Worm (Caenorhabditis elegans) whole organism, L2 larva: ENCODE results near the gene Y17G9A.4.

Experiments
- C34F6.9 ChIP-seq: fragments of 150-350 bp; optimal IDR thresholded peaks from 2 replicates; lab custom pipeline; 2014; ENCODE audit warnings: missing biosample characterization, missing genetic modification characterization
- R02D3.7 ChIP-seq: fragments of 150-350 bp; optimal IDR thresholded peaks from 2 replicates; lab custom pipeline; 2014; ENCODE audit warnings: missing biosample characterization, missing genetic modification characterization
- ZK546.5 ChIP-seq: sonication (generic microtip); optimal IDR thresholded peaks from 2 replicates; lab custom pipeline; 2017; ENCODE audit warnings: missing biosample characterization, missing genetic modification characterization
- aly-2 ChIP-seq: fragments of 150-350 bp; optimal IDR thresholded peaks from 2 replicates; lab custom pipeline; 2014; ENCODE audit warnings: missing biosample characterization, missing genetic modification characterization
- blmp-1 ChIP-seq: sonication (generic microtip); optimal IDR thresholded peaks from 2 replicates; lab custom pipeline; 2017; ENCODE audit warnings: missing genetic modification characterization, mild to moderate bottlenecking, missing compliant biosample characterization, antibody characterized with exemption, moderate library complexity; ENCODE audit not compliant: insufficient read depth
- ceh-82 ChIP-seq: fragments of 150-350 bp; optimal IDR thresholded peaks from 2 replicates; lab custom pipeline; 2014; ENCODE audit warnings: missing biosample characterization, missing genetic modification characterization
- crh-2 ChIP-seq: sonication (generic microtip); optimal IDR thresholded peaks from 2 replicates; lab custom pipeline; 2017; ENCODE audit warnings: missing biosample characterization, missing genetic modification characterization
- dmd-4 ChIP-seq: sonication (generic microtip); optimal IDR thresholded peaks from 2 replicates; lab custom pipeline; 2017; ENCODE audit warnings: missing biosample characterization, missing genetic modification characterization
- elt-1 ChIP-seq: fragments of 150-350 bp; optimal IDR thresholded peaks from 2 replicates; lab custom pipeline; 2014; ENCODE audit warnings: missing biosample characterization, missing genetic modification characterization
- elt-3 ChIP-seq: sonication (generic microtip); optimal IDR thresholded peaks from 2 replicates; lab custom pipeline; 2017; ENCODE audit warnings: missing biosample characterization, missing genetic modification characterization
- fos-1 ChIP-seq: fragments of 150-350 bp; optimal IDR thresholded peaks from 2 replicates; lab custom pipeline; 2014; ENCODE audit warnings: missing biosample characterization, missing genetic modification characterization
- gmeb-1 ChIP-seq: fragments of 150-350 bp; optimal IDR thresholded peaks from 2 replicates; lab custom pipeline; 2014; ENCODE audit warnings: missing biosample characterization, missing genetic modification characterization
- lin-11 ChIP-seq: fragments of 150-350 bp; sonication (generic microtip); optimal IDR thresholded peaks from 2 replicates; lab custom pipeline; 2014; ENCODE audit warnings: missing biosample characterization, missing genetic modification characterization, inconsistent platforms, mixed read lengths
- lin-13 ChIP-seq: fragments of 150-350 bp; optimal IDR thresholded peaks from 2 replicates; lab custom pipeline; 2014; ENCODE audit warnings: missing biosample characterization, missing genetic modification reagents, missing genetic modification characterization
- lin-39 ChIP-seq: fragments of 150-350 bp; optimal IDR thresholded peaks from 2 replicates; lab custom pipeline; 2014; ENCODE audit warnings: missing biosample characterization, missing genetic modification reagents, missing genetic modification characterization
- lsy-2 ChIP-seq, 2 experiments: fragments of 150-350 bp in 1 of 2; sonication (generic microtip) in 1 of 2; optimal IDR thresholded peaks; 2 replicates each; lab custom pipeline; 2014 to 2017; ENCODE audit warnings: missing biosample characterization in 2 of 2, missing genetic modification characterization in 2 of 2
- mbf-1 ChIP-seq: sonication (generic microtip); optimal IDR thresholded peaks from 2 replicates; lab custom pipeline; 2017; ENCODE audit warnings: missing biosample characterization, missing genetic modification characterization
- mdl-1 ChIP-seq, 2 experiments: fragments of 150-350 bp in 1 of 2; sonication (generic microtip) in 1 of 2; optimal IDR thresholded peaks; 2 replicates each; lab custom pipeline; 2017; ENCODE audit warnings: missing biosample characterization in 2 of 2, missing genetic modification characterization in 2 of 2
- nhr-10 ChIP-seq: sonication (generic microtip); optimal IDR thresholded peaks from 2 replicates; lab custom pipeline; 2017; ENCODE audit warnings: missing biosample characterization, missing genetic modification characterization
- nhr-11 ChIP-seq: fragments of 150-350 bp; optimal IDR thresholded peaks from 2 replicates; lab custom pipeline; 2014; ENCODE audit warnings: missing biosample characterization, missing genetic modification characterization
- nhr-12 ChIP-seq: fragments of 150-350 bp; optimal IDR thresholded peaks from 2 replicates; lab custom pipeline; 2014; ENCODE audit warnings: missing biosample characterization, missing genetic modification characterization
- nhr-237 ChIP-seq: fragments of 150-350 bp; optimal IDR thresholded peaks from 2 replicates; lab custom pipeline; 2014; ENCODE audit warnings: missing biosample characterization, missing genetic modification characterization
- nhr-25 ChIP-seq: fragments of 150-350 bp; sonication (generic microtip); optimal IDR thresholded peaks from 3 replicates; lab custom pipeline; 2014; ENCODE audit warnings: missing biosample characterization, missing genetic modification characterization
- nhr-6 ChIP-seq: fragments of 150-350 bp; optimal IDR thresholded peaks from 2 replicates; lab custom pipeline; 2014; ENCODE audit warnings: missing biosample characterization, missing genetic modification characterization
- nhr-77 ChIP-seq: fragments of 150-350 bp; optimal IDR thresholded peaks from 2 replicates; lab custom pipeline; 2014; ENCODE audit warnings: missing biosample characterization, missing genetic modification characterization
- sem-4 ChIP-seq: fragments of 150-350 bp; optimal IDR thresholded peaks from 2 replicates; lab custom pipeline; 2014; ENCODE audit warnings: missing biosample characterization, missing genetic modification reagents, missing genetic modification characterization
- sma-3 ChIP-seq: sonication (generic microtip); optimal IDR thresholded peaks from 2 replicates; lab custom pipeline; 2016; ENCODE audit warnings: missing genetic modification reagents, missing genetic modification characterization, missing compliant biosample characterization
- sma-9 ChIP-seq, 2 experiments: fragments of 150-350 bp in 1 of 2; sonication (generic microtip) in 1 of 2; optimal IDR thresholded peaks; 2 replicates each; lab custom pipeline; 2014 to 2016; ENCODE audit warnings: missing genetic modification characterization in 2 of 2, mild to moderate bottlenecking in 1 of 2, missing biosample characterization in 1 of 2, missing compliant biosample characterization in 1 of 2, missing genetic modification reagents in 1 of 2, moderate library complexity in 1 of 2
- snpc-4 ChIP-seq: fragments of 150-350 bp; optimal IDR thresholded peaks from 2 replicates; lab custom pipeline; 2014; ENCODE audit warnings: missing biosample characterization, missing genetic modification characterization
- unc-55 ChIP-seq: fragments of 150-350 bp; sonication (generic microtip); optimal IDR thresholded peaks from 3 replicates; lab custom pipeline; 2014; ENCODE audit warnings: missing biosample characterization, missing genetic modification reagents, missing genetic modification characterization
- unc-62 ChIP-seq: fragments of 150-350 bp; optimal IDR thresholded peaks from 2 replicates; lab custom pipeline; 2014; ENCODE audit warnings: missing biosample characterization, missing genetic modification reagents, missing genetic modification characterization
- zag-1 ChIP-seq: fragments of 150-350 bp; optimal IDR thresholded peaks from 2 replicates; lab custom pipeline; 2014; ENCODE audit warnings: missing biosample characterization, missing genetic modification characterization
- ztf-1 ChIP-seq: fragments of 200-800 bp; sonication (Bioruptor generic); conservative IDR thresholded peaks from 2 replicates; pipeline ENCODE4 v1.3.6; 2022; ENCODE audit warnings: missing genetic modification characterization, missing compliant biosample characterization
- ztf-11 ChIP-seq: sonication (generic microtip); optimal IDR thresholded peaks from 2 replicates; lab custom pipeline; 2017; ENCODE audit warnings: missing biosample characterization, missing genetic modification characterization
- ztf-4 ChIP-seq: fragments of 150-350 bp; optimal IDR thresholded peaks from 2 replicates; lab custom pipeline; 2014; ENCODE audit warnings: missing biosample characterization, missing genetic modification characterization

Gene Y17G9A.4

DNA sequence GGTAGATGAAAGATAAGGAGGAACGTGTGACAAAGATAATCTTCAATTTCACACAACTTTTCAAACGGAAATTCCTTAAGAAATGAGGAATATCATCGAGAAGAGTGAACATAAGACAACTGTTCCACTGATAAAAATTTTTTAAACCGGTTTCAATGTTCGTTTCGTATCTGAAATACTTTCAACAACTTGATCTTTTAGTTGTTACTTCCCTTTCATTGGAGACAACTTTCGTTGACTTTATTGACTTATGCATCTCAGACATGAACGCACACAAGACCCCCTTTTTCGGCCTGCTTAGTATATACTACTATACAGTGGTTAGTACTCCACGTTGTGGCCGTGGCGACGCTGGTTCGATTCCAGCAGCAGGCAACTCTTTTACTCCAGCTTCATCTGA lies at the start of gene Y17G9A.4, which contains the start of gene str-173:
TSS of gene Y17G9A.4 (minus strand) at position 101 of the 400 bp plus-strand sequence.
TSS of gene str-173 (plus strand) at position 325 of the 400 bp plus-strand sequence.
- no peak for TF ChIP-seq elt-3 (tag; lab: Kevin White, UChicago)
- TF ChIP-seq gmeb-1 (tag; lab: Kevin White, UChicago) = no peak
- no peak for TF ChIP-seq ceh-82
- no peak for TF ChIP-seq lin-39 (tag; lab: Kevin White, UChicago)
- TF ChIP-seq nhr-11 = no peak
- no peak for TF ChIP-seq crh-2 (tag; lab: Kevin White, UChicago)
- TF ChIP-seq unc-62 = no peak
- TF ChIP-seq fos-1 = no peak
- no peak for TF ChIP-seq ZK546.5 (tag; lab: Kevin White, UChicago)
- no peak for TF ChIP-seq lsy-2 (tag; optimal IDR thresholded peaks at IDR 0.05; lab: Kevin White, UChicago)
- TF ChIP-seq nhr-25 (tag; lab: Kevin White, UChicago) = no peak
- no peak for TF ChIP-seq mdl-1 (tag; optimal IDR thresholded peaks at IDR 0.05; lab: Kevin White, UChicago)

DNA sequence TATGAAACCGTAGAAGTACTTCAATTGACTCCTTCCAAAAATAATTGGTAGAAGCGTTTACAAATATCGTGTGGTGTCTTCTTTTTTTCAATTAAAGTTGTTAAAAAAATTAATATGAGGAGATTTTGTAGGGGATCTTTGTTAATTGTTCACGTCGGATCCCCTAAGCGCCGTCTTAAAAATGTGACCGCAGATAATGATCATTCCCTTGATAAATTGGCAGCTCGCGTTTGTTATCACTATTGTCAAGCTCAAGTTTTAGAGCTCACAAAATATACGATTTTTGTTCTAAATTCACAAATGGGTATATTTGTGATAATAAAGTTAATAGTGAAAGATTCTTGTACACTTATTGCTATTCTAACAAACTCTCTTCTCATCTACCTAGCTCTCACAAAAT lies 47.7 kb upstream of the Y17G9A.4 start, which contains the start of gene str-159:
TSS of gene str-159 (plus strand) at position 301 of the 400 bp plus-strand sequence.
- TF ChIP-seq nhr-11 (no peak), lin-39 (tag; lab: Kevin White, UChicago) (no peak), blmp-1 (tag; lab: Kevin White, UChicago) (no peak), ztf-4 (tag; lab: Kevin White, UChicago) (no peak), elt-1 (tag; lab: Kevin White, UChicago) (no peak), nhr-77 (tag; lab: Kevin White, UChicago) (no peak), ZK546.5 (tag; lab: Kevin White, UChicago) (no peak), lsy-2 (tag; optimal IDR thresholded peaks at IDR 0.05; lab: Kevin White, UChicago) (no peak), lin-13 (GFP tag; lab: Kevin White, UChicago) (no peak), C34F6.9 (tag; lab: Kevin White, UChicago) (no peak), sem-4 (tag; lab: Kevin White, UChicago) (no peak), ceh-82 (no peak), elt-3 (tag; lab: Kevin White, UChicago) (no peak), mbf-1 (no peak), R02D3.7 (tag; lab: Kevin White, UChicago) (no peak), sma-9 (GFP tag; optimal IDR thresholded peaks at IDR 0.05; lab: Kevin White, UChicago) (no peak), sma-9 (tag; optimal IDR thresholded peaks at IDR 0.05; lab: Kevin White, UChicago) (no peak), zag-1 (no peak), unc-55 (GFP tag; lab: Kevin White, UChicago) (no peak), dmd-4 (tag; lab: Kevin White, UChicago) (no peak)

DNA sequence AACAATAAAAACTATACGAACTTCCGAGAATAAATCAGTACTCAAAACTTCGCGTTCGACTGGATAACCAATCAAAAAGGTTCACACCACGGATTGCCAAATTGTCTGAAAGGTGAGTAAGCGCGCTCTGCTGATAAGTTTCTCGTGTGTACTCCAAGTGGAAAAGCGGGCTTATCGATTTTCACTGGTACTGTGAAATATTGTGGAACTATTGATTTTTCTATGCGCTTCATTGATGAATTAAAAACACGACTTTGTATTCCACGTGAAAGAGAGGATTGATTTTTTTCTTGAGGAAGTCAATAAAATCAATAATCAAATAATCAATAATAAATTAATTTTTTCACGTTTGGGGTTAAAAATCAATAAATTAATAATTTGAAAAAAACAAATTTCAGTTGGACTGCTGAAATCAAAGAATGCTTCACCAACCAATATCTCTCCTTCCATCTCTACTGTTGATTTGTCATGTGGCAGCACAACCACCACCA lies 44.3 kb upstream of the Y17G9A.4 start, which contains the start of gene T08B6.4:
TSS of gene T08B6.4 (plus strand) at position 51 of the 491 bp plus-strand sequence.
- TF ChIP-seq aly-2 (tag; lab: Kevin White, UChicago) (no peak), fos-1 (no peak), sma-3 (no peak), nhr-25 (tag; lab: Kevin White, UChicago) (no peak), crh-2 (tag; lab: Kevin White, UChicago) (no peak), elt-3 (tag; lab: Kevin White, UChicago) (no peak), mbf-1 (no peak), lin-11 (tag; lab: Kevin White, UChicago) (no peak), snpc-4 (tag; lab: Kevin White, UChicago) (no peak), blmp-1 (tag; lab: Kevin White, UChicago) (no peak), nhr-6 (tag; lab: Kevin White, UChicago) (no peak), elt-1 (tag; lab: Kevin White, UChicago) (no peak), lin-39 (tag; lab: Kevin White, UChicago) (no peak), ceh-82 (no peak), ztf-11 (tag; lab: Kevin White, UChicago) (no peak), nhr-12 (tag; lab: Kevin White, UChicago) (no peak)

ce11 chrIV:4903961-4904360 lies 42.6 kb upstream of the Y17G9A.4 start, which contains the start of gene str-161:
TSS of gene str-161 (minus strand) at chrIV:4904061.
- no peak for TF ChIP-seq nhr-12 (tag; lab: Kevin White, UChicago)
- no peak for TF ChIP-seq mbf-1
- TF ChIP-seq snpc-4 (tag; lab: Kevin White, UChicago) = no peak
- no peak for TF ChIP-seq ztf-4 (tag; lab: Kevin White, UChicago)
- no peak for TF ChIP-seq crh-2 (tag; lab: Kevin White, UChicago)
- TF ChIP-seq ztf-1 (GFP tag; lab: Robert Waterston, UW) = no peak
- no peak for TF ChIP-seq lsy-2 (tag; optimal IDR thresholded peaks at IDR 0.05; lab: Kevin White, UChicago)
- no peak for TF ChIP-seq ztf-11 (tag; lab: Kevin White, UChicago)
- no peak for TF ChIP-seq nhr-237 (tag; lab: Kevin White, UChicago)
- no peak for TF ChIP-seq lin-39 (tag; lab: Kevin White, UChicago)
- TF ChIP-seq nhr-10 = no peak
